Fruit fly (Drosophila melanogaster): ENCODE measurements around the gene Dpck.

The Dpck gene

DNA sequence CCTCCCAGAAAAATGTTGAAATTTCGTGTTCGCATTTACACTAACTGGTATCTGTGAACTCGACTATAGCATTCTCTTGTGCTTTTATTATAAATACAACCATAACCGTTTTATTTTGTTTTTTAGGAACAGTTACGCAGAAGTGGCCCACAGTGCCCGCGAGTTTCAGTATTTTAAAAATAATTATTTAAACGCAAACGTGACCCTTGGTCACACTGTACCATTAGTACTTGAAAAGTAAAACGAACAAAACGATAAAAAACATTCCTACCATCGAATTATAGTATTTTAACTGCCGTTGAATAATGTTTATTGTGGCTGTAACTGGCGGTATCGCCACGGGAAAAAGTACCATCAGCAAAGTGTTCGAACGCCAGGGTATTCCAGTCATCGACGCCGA lies at the start of gene Dpck:
Gene Dpck, plus strand, starts transcription at position 211 of the 400 bp plus-strand sequence.
- no peak for TF ChIP-seq ttk (optimal IDR thresholded peaks at IDR 0.05)
- no peak for TF ChIP-seq psq (optimal IDR thresholded peaks at IDR 0.05)
- TF ChIP-seq Sin3A (optimal IDR thresholded peaks at IDR 0.05), result no peak
- no peak for TF ChIP-seq h (optimal IDR thresholded peaks at IDR 0.05)
- no peak for TF ChIP-seq insv (optimal IDR thresholded peaks at IDR 0.05)
- no peak for TF ChIP-seq Myc (optimal IDR thresholded peaks at IDR 0.05)

DNA sequence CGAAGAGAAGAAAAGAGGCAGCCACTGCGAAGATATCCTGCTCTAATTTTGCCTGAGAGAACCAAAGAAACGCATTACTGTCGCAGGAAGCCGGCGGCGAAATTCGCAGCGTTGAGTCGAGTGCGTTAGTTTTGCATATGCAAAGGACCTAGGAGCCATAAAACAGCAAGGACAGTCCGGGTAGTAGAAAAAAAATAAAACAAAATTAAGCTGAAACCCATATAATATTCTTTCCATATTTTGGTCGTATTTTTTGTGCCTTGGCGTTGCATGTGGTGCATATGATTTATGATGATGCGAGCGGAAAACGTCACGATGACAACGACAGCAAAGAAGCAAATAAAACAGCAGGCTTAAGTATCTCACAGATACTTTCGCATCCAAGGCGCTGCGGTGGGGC lies 48.3 kb upstream of the Dpck start:
- TF ChIP-seq Sin3A (optimal IDR thresholded peaks at IDR 0.05), result no peak
- TF ChIP-seq insv (optimal IDR thresholded peaks at IDR 0.05), result no peak
- TF ChIP-seq psq (optimal IDR thresholded peaks at IDR 0.05), result no peak
- no peak for TF ChIP-seq Myc (optimal IDR thresholded peaks at IDR 0.05)
- TF ChIP-seq h (optimal IDR thresholded peaks at IDR 0.05), result no peak
- no peak for TF ChIP-seq ttk (optimal IDR thresholded peaks at IDR 0.05)

DNA sequence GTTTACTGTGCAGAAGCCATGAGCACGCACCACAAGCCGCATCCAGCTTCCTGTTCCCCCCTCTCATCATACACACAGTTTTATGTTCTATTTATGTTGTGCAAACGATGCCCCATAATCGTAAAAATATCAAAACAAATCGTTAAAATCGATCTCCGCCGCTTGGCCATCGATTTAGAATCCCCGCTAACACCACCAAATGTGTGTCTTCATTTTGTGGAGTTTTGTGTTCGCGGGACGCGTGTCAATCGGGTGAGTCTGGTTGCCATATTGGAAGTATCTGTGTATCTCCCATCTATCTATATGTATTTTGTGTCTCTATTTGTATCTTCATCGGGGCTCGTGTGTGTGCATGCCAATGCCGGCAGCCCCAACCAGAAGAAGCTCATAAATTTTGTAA lies 47.5 kb upstream of the Dpck start:
- TF ChIP-seq Sin3A (optimal IDR thresholded peaks at IDR 0.05) (no peak), Myc (optimal IDR thresholded peaks at IDR 0.05) (no peak), ttk (optimal IDR thresholded peaks at IDR 0.05) (no peak), h (optimal IDR thresholded peaks at IDR 0.05) (no peak), insv (optimal IDR thresholded peaks at IDR 0.05) (no peak), psq (optimal IDR thresholded peaks at IDR 0.05) (no peak)

DNA sequence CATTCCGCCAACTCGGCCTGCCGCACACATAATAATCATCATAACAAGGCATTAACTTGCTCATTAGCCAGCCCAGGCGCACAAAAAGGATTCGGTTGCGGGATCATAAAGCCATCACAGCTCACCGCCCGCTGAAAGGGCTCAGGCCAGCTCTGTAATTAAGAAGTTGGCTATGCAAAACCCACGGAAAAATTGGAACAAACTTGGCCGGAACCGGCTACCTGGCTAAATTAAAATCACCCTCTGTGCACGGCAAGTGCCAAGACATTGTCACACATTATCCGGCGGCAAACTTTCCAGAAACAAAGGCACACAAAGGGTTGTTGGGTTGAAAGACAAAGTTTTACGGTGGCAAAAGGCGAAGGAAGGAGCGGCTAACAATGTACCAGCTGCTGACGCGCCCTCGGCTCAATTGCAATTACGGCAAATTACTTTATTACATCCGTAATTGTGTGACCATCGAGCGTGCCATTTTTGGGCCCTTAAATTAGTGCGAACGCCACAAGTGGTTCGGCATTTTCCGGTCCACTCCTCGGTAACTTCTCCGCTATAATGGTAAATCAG lies 46.2 kb upstream of the Dpck start:
- TF ChIP-seq psq (optimal IDR thresholded peaks at IDR 0.05) (no peak), Myc (optimal IDR thresholded peaks at IDR 0.05) (no peak), insv (optimal IDR thresholded peaks at IDR 0.05) (no peak), h (optimal IDR thresholded peaks at IDR 0.05) (no peak), ttk (optimal IDR thresholded peaks at IDR 0.05) (no peak), Sin3A (optimal IDR thresholded peaks at IDR 0.05) (no peak)

DNA sequence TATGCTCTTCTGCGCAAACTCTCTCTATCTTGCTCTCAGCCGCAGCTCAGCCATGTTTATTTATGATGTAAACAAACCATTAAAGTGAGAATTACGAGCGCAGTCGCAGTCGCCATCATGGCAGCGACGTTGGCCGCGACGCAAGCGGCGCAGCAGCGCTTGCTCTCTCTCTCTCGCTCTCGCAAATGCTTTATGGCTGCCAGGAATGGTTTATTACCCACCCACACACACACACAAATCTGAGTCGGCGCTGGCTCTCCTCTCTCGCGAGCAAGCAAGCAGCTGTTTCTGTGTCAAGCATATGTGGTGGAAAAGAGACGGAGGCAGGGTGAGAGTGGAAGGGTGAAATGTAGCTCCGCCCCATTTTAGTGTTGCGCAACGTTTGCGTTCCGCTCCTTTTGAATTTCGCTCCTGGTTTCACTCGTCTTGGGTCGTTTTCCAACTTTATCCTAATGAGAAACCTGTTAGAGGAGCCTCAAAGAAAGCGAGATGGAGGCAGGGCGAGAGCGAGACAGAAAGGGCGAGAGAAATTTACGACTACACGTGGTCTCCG lies 44.7 kb upstream of the Dpck start:
- no peak for TF ChIP-seq ttk (optimal IDR thresholded peaks at IDR 0.05)
- TF ChIP-seq Sin3A (optimal IDR thresholded peaks at IDR 0.05), result no peak
- TF ChIP-seq insv (optimal IDR thresholded peaks at IDR 0.05), result no peak
- TF ChIP-seq h (optimal IDR thresholded peaks at IDR 0.05), result no peak
- no peak for TF ChIP-seq psq (optimal IDR thresholded peaks at IDR 0.05)

DNA sequence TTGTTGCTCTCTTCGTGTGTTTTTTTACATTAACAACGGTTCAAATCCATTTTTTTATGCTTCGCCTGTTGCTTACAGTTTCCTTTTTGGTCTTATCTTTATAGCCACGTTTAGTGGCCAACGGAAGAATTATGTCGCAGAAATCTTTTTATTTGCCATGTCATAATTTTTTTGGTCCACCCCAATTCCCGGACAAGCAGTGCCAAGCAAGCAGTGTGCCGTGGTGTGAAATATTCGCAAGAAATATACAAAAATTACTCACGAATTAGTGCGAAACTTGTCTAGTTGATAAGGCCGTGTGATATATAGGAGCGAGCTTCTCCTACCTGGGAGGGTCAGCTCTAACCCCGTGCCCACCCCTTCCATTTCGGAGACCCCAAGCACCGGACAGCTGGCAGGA lies 41.1 kb upstream of the Dpck start:
- TF ChIP-seq ttk (optimal IDR thresholded peaks at IDR 0.05), result no peak
- TF ChIP-seq Sin3A (optimal IDR thresholded peaks at IDR 0.05), result no peak
- TF ChIP-seq Myc (optimal IDR thresholded peaks at IDR 0.05), result no peak
- no peak for TF ChIP-seq psq (optimal IDR thresholded peaks at IDR 0.05)
- TF ChIP-seq h (optimal IDR thresholded peaks at IDR 0.05), result no peak
- no peak for TF ChIP-seq insv (optimal IDR thresholded peaks at IDR 0.05)

DNA sequence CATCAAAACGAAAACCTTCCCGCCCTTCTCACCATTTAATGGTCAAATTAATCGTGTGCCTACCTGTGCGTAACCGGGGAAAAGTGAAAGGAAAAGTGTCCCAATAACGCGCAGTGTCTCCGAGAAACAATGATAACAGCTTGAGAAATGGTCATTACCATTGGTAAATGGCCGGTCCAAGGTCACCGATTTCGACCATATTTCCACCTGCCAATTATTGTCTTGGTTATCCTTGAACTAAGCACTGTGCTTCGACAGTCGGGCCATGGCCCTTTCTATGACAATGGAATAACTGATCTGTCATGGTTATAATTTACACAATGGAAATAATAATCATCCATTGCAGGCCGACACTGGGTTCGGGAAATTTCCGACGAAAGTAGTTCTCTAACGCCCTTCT lies 38.0 kb upstream of the Dpck start:
- no peak for TF ChIP-seq h (optimal IDR thresholded peaks at IDR 0.05)
- TF ChIP-seq ttk (optimal IDR thresholded peaks at IDR 0.05), result no peak
- TF ChIP-seq insv (optimal IDR thresholded peaks at IDR 0.05), result no peak
- TF ChIP-seq Sin3A (optimal IDR thresholded peaks at IDR 0.05), result no peak
- no peak for TF ChIP-seq Myc (optimal IDR thresholded peaks at IDR 0.05)
- no peak for TF ChIP-seq psq (optimal IDR thresholded peaks at IDR 0.05)

DNA sequence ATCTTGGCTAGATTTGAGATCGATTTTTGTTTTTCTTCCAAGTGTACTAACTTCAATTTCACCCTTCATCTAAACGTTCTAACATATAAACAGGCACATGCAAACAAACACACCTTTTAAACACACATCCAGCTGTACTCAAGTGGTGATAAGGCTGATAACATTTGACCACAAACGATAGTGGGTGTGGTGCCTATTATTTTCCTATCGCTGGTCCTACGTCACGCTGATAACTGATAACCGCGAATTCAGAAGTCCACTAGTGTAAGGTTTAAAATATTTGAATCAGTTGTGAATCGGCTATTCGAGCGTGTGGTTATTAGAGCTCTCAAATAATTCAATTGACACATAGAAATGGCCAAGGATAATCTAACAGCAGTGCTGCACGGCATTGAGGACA lies 29.7 kb upstream of the Dpck start, which contains the start of gene Sodh1:
Gene Sodh1, plus strand, starts transcription at position 94 of the 400 bp plus-strand sequence.
- TF ChIP-seq Sin3A (optimal IDR thresholded peaks at IDR 0.05) (no peak), psq (optimal IDR thresholded peaks at IDR 0.05) (no peak), ttk (optimal IDR thresholded peaks at IDR 0.05) (no peak), h (optimal IDR thresholded peaks at IDR 0.05) (no peak), Myc (optimal IDR thresholded peaks at IDR 0.05) (no peak), insv (optimal IDR thresholded peaks at IDR 0.05) (no peak)

DNA sequence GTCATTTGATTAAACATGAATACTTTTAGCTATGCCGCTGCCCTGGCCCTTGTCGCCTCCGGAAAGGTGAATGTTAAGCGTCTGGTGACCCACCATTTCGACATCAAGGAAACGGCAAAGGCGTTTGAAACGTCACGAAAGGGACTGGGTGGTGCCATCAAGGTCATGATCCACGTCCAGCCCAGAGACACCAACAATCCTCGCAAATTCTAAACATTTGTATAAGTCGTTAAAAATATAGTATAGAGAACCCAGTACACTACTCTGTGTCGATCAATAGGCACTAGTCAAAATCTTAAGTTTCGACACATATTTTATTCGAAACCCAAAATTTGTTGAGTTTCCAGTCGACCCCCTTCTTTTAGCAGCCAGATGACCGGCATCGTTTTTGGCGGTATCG lies 27.7 kb upstream of the Dpck start, which contains the start of gene CG1979:
Gene CG1979, plus strand, starts transcription at position 301 of the 400 bp plus-strand sequence.
- TF ChIP-seq Sin3A (optimal IDR thresholded peaks at IDR 0.05) (no peak), insv (optimal IDR thresholded peaks at IDR 0.05) (no peak)

DNA sequence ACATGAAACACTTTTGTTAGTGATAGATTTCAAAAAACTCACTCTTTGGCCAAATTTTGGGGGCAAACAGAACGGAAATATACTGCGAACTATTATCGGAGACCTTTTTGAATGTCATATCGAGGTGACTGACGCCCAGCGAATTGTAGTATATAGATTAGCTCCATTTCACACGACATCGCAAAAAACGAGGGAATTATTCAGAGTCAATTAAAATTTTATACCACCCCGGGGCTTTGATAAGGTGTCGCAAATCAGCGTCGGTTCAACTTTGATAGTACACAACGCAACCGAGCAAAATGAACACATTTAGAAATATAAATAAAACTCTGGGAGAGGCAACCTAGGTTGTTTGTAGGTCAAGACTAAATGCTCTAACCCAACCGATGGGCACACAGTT lies 24.0 kb upstream of the Dpck start:
- TF ChIP-seq Sin3A (optimal IDR thresholded peaks at IDR 0.05) (no peak), Myc (optimal IDR thresholded peaks at IDR 0.05) (no peak), h (optimal IDR thresholded peaks at IDR 0.05) (no peak), psq (optimal IDR thresholded peaks at IDR 0.05) (no peak), ttk (optimal IDR thresholded peaks at IDR 0.05) (no peak), insv (optimal IDR thresholded peaks at IDR 0.05) (no peak)

DNA sequence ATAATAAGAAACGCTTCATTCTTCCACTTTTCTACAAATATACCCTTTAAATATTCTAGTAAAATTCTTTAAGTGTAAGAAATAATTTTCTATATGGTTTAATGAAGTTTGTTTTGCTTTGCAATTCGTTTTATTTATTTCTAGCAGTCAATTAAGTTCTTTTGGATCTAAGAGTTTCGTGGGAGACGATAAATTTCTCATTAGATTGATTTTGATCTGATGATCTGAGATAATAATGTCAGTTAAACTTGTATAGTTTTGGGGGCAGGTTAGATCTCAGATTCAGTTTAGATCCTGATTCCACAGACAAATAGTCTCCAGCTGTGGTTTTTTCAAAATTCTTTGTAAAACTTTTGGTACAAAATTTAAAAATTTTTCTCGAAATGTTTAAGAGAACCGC lies 23.0 kb upstream of the Dpck start, which contains the start of gene dj:
Gene dj, plus strand, starts transcription at position 301 of the 400 bp plus-strand sequence.
- TF ChIP-seq psq (optimal IDR thresholded peaks at IDR 0.05), result no peak
- no peak for TF ChIP-seq insv (optimal IDR thresholded peaks at IDR 0.05)
- TF ChIP-seq Myc (optimal IDR thresholded peaks at IDR 0.05), result no peak
- no peak for TF ChIP-seq Sin3A (optimal IDR thresholded peaks at IDR 0.05)
- TF ChIP-seq ttk (optimal IDR thresholded peaks at IDR 0.05), result no peak
- TF ChIP-seq h (optimal IDR thresholded peaks at IDR 0.05), result no peak

DNA sequence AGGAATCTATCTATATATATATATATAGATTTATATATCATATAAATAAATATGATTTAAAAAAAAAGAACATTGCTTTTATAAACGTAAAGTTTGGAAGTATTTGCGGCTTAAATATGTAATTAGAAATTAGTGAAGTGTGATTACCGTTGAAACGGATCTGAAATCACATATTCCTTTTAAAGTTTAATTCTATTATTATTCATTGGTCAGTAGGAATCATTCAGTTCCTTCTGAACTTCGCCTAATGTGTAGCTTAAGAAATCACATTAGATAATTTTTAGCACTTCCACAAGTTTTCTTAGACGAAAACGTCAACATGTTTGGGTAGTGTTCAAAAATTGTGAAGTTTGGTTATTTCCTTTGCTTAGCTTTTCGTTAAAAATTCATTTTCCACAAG lies 21.5 kb upstream of the Dpck start, which contains the start of gene djl:
Gene djl, plus strand, starts transcription at position 301 of the 400 bp plus-strand sequence.
- TF ChIP-seq h (optimal IDR thresholded peaks at IDR 0.05), result no peak
- no peak for TF ChIP-seq Myc (optimal IDR thresholded peaks at IDR 0.05)
- TF ChIP-seq ttk (optimal IDR thresholded peaks at IDR 0.05), result no peak

DNA sequence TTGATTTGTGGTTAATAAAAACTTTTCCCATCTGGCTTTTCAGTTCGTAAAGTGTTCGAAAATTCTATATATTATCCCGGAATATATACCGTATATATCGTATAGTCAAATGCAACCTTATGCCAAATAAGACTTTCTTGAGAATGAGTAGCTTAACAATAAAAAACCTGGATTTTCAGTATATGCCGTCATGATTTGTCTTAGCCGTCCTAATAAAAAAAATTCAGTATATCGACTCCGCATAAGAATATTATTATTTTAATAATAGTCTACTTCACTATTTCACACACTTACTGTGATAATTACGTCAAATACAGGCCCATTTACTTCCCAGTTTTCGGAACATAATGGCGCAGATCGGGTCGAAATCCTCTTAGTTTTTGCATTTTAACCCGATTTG lies 20.1 kb upstream of the Dpck start, which contains the start of gene Mst84B:
Gene Mst84B, plus strand, starts transcription at position 301 of the 400 bp plus-strand sequence.
- TF ChIP-seq h (optimal IDR thresholded peaks at IDR 0.05), result no peak
- TF ChIP-seq ttk (optimal IDR thresholded peaks at IDR 0.05), result no peak
- no peak for TF ChIP-seq Sin3A (optimal IDR thresholded peaks at IDR 0.05)
- TF ChIP-seq insv (optimal IDR thresholded peaks at IDR 0.05), result no peak

All from Kc167 (cell line).